Worm (Caenorhabditis elegans) whole organism, early embryonic: Measurements from ENCODE around the gene T19C3.2.

Experiments
- B0310.2 ChIP-seq: sonication (generic microtip); optimal IDR thresholded peaks from 2 replicates; lab custom pipeline; 2016; ENCODE audit warnings: mild to moderate bottlenecking, missing genetic modification characterization, missing compliant biosample characterization
- aly-1 ChIP-seq: sonication (generic microtip); optimal IDR thresholded peaks from 2 replicates; lab custom pipeline; 2016; ENCODE audit warnings: missing genetic modification characterization, missing compliant biosample characterization
- ama-1 ChIP-seq: fragments of 150-350 bp; optimal IDR thresholded peaks from 2 replicates; lab custom pipeline; 2014
- flt-1 ChIP-seq: fragments of 200-800 bp; sonication (Bioruptor generic); IDR thresholded peaks from 2 replicates; pipeline ENCODE4 v1.3.6; 2022; ENCODE audit warnings: missing genetic modification characterization, missing compliant biosample characterization
- hmg-4 ChIP-seq: fragments of 200-800 bp; sonication (Bioruptor generic); optimal IDR thresholded peaks from 2 replicates; lab custom pipeline; 2018; ENCODE audit warnings: mild to moderate bottlenecking, missing genetic modification characterization, missing compliant biosample characterization
- pes-1 ChIP-seq: fragments of 200-800 bp; sonication (Bioruptor generic); IDR thresholded peaks from 2 replicates; pipeline ENCODE4 v1.3.6; 2022; ENCODE audit warnings: missing genetic modification reagents, missing genetic modification characterization, missing compliant biosample characterization
- scrt-1 ChIP-seq: fragments of 200-800 bp; sonication (Bioruptor generic); IDR thresholded peaks from 2 replicates; pipeline ENCODE4 v1.3.6; 2022; ENCODE audit warnings: missing genetic modification characterization, missing compliant biosample characterization
- tra-4 ChIP-seq: sonication (generic microtip); optimal IDR thresholded peaks from 2 replicates; lab custom pipeline; 2017; ENCODE audit warnings: missing genetic modification characterization, missing compliant biosample characterization

DNA sequence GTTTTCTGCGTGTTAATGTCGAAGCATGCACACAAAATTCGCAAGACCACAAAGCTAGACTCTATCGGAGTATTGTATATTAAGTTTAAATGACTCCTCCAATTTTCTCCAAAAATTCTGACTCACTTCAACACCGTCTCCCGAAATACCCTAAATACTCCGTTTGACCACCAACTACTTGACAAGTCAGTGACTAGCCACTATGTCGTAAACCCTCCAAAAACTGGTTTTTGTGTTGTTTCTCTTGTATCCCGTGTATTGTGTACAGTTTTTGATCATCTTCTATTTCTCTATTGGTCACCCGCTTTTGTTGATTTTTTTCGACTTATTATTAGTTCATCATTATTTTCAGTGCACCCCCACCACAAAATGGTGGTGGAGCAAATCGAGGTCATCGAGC lies 41.0 kb upstream of the T19C3.2 start, which contains the start of gene C09F5.1:
- TF ChIP-seq ama-1 = no peak
- TF ChIP-seq aly-1 (tag; lab: Kevin White, UChicago) = no peak
- TF ChIP-seq scrt-1 (GFP tag; lab: Robert Waterston, UW) = no peak
- no peak for TF ChIP-seq tra-4 (tag; lab: Kevin White, UChicago)
- TF ChIP-seq pes-1 = no peak
- no peak for TF ChIP-seq flt-1 (GFP tag; lab: Robert Waterston, UW)
- TF ChIP-seq B0310.2 (tag; lab: Kevin White, UChicago) = no peak
- no peak for TF ChIP-seq hmg-4 (GFP tag; lab: Kevin White, UChicago)
